Worm (Caenorhabditis elegans) whole organism, late embryonic: ENCODE measurements around the gene cut-6.

Experiments
- K09A11.1 ChIP-seq: sonication (generic microtip); optimal IDR thresholded peaks from 2 replicates; lab custom pipeline; 2017; ENCODE audit warnings: antibody characterized with exemption, mild to moderate bottlenecking, missing genetic modification characterization, missing compliant biosample characterization; ENCODE audit not compliant: insufficient read depth
- ceh-31 ChIP-seq: sonication (generic microtip); optimal IDR thresholded peaks from 2 replicates; lab custom pipeline; 2016; ENCODE audit warnings: missing genetic modification characterization, missing compliant biosample characterization
- dve-1 ChIP-seq: sonication (generic microtip); optimal IDR thresholded peaks from 2 replicates; lab custom pipeline; 2017; ENCODE audit warnings: antibody characterized with exemption, mild to moderate bottlenecking, missing genetic modification characterization, missing compliant biosample characterization
- hlh-30 ChIP-seq: sonication (generic microtip); optimal IDR thresholded peaks from 2 replicates; lab custom pipeline; 2017; ENCODE audit warnings: antibody characterized with exemption, missing genetic modification characterization, missing compliant biosample characterization; ENCODE audit not compliant: insufficient read depth
- pax-1 ChIP-seq: fragments of 150-350 bp; optimal IDR thresholded peaks from 2 replicates; lab custom pipeline; 2014; ENCODE audit warnings: missing biosample characterization, missing genetic modification characterization
- tbx-2 ChIP-seq: sonication (generic microtip); optimal IDR thresholded peaks from 2 replicates; lab custom pipeline; 2016; ENCODE audit warnings: missing genetic modification characterization, missing compliant biosample characterization
- unc-55 ChIP-seq: sonication (generic microtip); optimal IDR thresholded peaks from 2 replicates; lab custom pipeline; 2017; ENCODE audit warnings: missing biosample characterization, missing genetic modification reagents, missing genetic modification characterization

DNA sequence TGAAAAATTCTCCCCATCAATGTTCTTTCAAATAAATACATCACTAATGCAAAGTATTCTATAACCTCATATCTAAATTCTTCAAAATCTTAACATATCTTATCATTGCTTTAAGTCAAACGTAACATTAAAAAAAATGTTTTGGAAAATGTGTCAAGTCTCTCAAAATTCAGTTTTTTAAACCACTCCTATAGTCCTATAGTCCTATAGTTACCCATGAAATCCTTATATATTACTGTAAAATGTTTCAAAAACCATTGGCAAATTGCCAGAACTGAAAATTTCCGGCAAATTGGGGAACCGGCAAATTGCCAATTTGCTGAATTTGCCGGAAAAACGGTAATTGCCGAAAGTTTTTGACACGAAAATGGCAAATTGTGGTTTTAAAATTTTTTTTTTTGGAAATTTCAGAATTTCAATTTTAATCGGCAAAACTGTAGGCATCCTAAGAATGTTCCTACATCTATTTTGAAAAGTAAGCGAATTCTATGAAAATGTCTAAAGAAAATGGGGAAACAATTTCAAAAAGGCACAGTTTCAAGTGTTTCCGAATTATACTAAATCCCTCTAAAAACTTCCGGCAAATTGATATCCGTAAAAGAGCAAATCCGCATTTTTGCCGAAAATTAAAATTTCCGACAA is 6.8 kb upstream of the cut-6 start:
- TF ChIP-seq unc-55 (GFP tag; lab: Kevin White, UChicago) (no peak), pax-1 (tag; lab: Kevin White, UChicago) (no peak), K09A11.1 (tag; lab: Kevin White, UChicago) (no peak), tbx-2 (tag; lab: Kevin White, UChicago) (no peak), ceh-31 (tag; lab: Kevin White, UChicago) (no peak), hlh-30 (tag; lab: Kevin White, UChicago) (no peak), dve-1 (tag; lab: Kevin White, UChicago) (no peak)
